Worm (Caenorhabditis elegans) whole organism, late embryonic: Measurements from ENCODE around the gene K04C2.7.

Experiments
- K02D7.2 ChIP-seq: sonication (generic microtip); optimal IDR thresholded peaks from 2 replicates; lab custom pipeline; 2017; ENCODE audit warnings: mild to moderate bottlenecking, missing genetic modification characterization, missing compliant biosample characterization
- T23F11.4 ChIP-seq: fragments of 200-800 bp; sonication (Bioruptor generic); optimal IDR thresholded peaks from 2 replicates; lab custom pipeline; 2018; ENCODE audit warnings: mild to moderate bottlenecking, missing genetic modification characterization, missing compliant biosample characterization
- Y22D7AL.16 ChIP-seq: sonication (generic microtip); optimal IDR thresholded peaks from 2 replicates; lab custom pipeline; 2016; ENCODE audit warnings: missing genetic modification characterization, missing compliant biosample characterization
- ceh-6 ChIP-seq: fragments of 200-800 bp; sonication (Bioruptor generic); optimal IDR thresholded peaks from 2 replicates; lab custom pipeline; 2018; ENCODE audit warnings: mild to moderate bottlenecking, missing genetic modification characterization, missing compliant biosample characterization
- che-1 ChIP-seq: sonication (generic microtip); optimal IDR thresholded peaks from 2 replicates; lab custom pipeline; 2016; ENCODE audit warnings: mild to moderate bottlenecking, missing genetic modification characterization, missing compliant biosample characterization
- dve-1 ChIP-seq: sonication (generic microtip); optimal IDR thresholded peaks from 2 replicates; lab custom pipeline; 2017; ENCODE audit warnings: antibody characterized with exemption, mild to moderate bottlenecking, missing genetic modification characterization, missing compliant biosample characterization
- elt-2 ChIP-seq: sonication (generic microtip); optimal IDR thresholded peaks from 2 replicates; lab custom pipeline; 2016; ENCODE audit warnings: missing genetic modification reagents, missing genetic modification characterization, missing compliant biosample characterization
- hlh-15 ChIP-seq: sonication (generic microtip); optimal IDR thresholded peaks from 2 replicates; lab custom pipeline; 2016; ENCODE audit warnings: missing genetic modification characterization, missing compliant biosample characterization
- hlh-30 ChIP-seq: sonication (generic microtip); optimal IDR thresholded peaks from 2 replicates; lab custom pipeline; 2017; ENCODE audit warnings: antibody characterized with exemption, missing genetic modification characterization, missing compliant biosample characterization; ENCODE audit not compliant: insufficient read depth
- madf-2 ChIP-seq: sonication (generic microtip); optimal IDR thresholded peaks from 2 replicates; lab custom pipeline; 2017; ENCODE audit warnings: missing genetic modification characterization, missing compliant biosample characterization
- npax-4 ChIP-seq: sonication (generic microtip); optimal IDR thresholded peaks from 2 replicates; lab custom pipeline; 2016; ENCODE audit warnings: missing genetic modification characterization, missing compliant biosample characterization
- pag-3 ChIP-seq: sonication (generic microtip); optimal IDR thresholded peaks from 2 replicates; lab custom pipeline; 2016; ENCODE audit warnings: missing compliant biosample characterization, missing genetic modification characterization, borderline replicate concordance
- pha-4 ChIP-seq: fragments of 150-350 bp; optimal IDR thresholded peaks from 2 replicates; lab custom pipeline; 2018; ENCODE audit warnings: missing biosample characterization, missing genetic modification reagents, missing genetic modification characterization
- pqm-1 ChIP-seq: sonication (generic microtip); optimal IDR thresholded peaks from 2 replicates; lab custom pipeline; 2016; ENCODE audit warnings: missing genetic modification characterization, missing compliant biosample characterization
- rnt-1 ChIP-seq: sonication (generic microtip); optimal IDR thresholded peaks from 2 replicates; lab custom pipeline; 2016; ENCODE audit warnings: missing genetic modification characterization, missing compliant biosample characterization
- sdc-2 ChIP-seq: sonication (generic microtip); optimal IDR thresholded peaks from 2 replicates; lab custom pipeline; 2016; ENCODE audit warnings: missing genotype, missing genetic modification characterization, missing compliant biosample characterization
- tbx-2 ChIP-seq: sonication (generic microtip); optimal IDR thresholded peaks from 2 replicates; lab custom pipeline; 2016; ENCODE audit warnings: missing genetic modification characterization, missing compliant biosample characterization
- ttx-3 ChIP-seq: sonication (generic microtip); optimal IDR thresholded peaks from 2 replicates; lab custom pipeline; 2016; ENCODE audit warnings: missing genetic modification reagents, missing genetic modification characterization, missing compliant biosample characterization
- unc-42 ChIP-seq: sonication (generic microtip); optimal IDR thresholded peaks from 2 replicates; lab custom pipeline; 2016; ENCODE audit warnings: missing genotype, missing genetic modification characterization, missing compliant biosample characterization
- unc-55 ChIP-seq: sonication (generic microtip); optimal IDR thresholded peaks from 2 replicates; lab custom pipeline; 2017; ENCODE audit warnings: missing biosample characterization, missing genetic modification reagents, missing genetic modification characterization
- zip-5 ChIP-seq: sonication (generic microtip); optimal IDR thresholded peaks from 2 replicates; lab custom pipeline; 2016; ENCODE audit warnings: missing genetic modification characterization, missing compliant biosample characterization

The K04C2.7 gene

DNA sequence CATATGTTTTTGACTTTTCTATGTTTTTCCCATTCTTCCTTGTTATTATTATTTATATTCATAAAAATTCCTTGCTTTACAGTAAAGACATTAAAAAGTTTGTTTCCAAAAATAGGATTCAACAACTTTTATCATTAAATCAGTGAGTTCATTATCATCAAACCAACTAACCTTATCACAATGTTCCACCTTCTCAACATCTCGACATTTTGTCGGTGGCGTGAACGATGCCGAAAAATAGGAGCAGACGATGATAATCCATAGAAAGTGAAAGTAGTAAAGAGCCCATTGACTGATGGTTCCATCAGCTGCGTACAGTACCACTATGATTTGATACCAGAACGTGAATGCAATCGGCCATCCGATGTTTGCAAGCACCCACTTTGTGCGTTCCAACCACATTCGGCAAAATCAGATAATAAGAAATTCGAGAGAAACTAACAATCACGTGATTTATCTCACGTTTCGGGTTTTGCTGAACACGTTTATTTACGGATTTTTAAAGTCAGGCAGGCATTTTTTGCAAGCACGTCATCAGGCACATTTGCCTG lies 32.2 kb upstream of the K04C2.7 start, which contains the start of gene dhhc-5:
TSS of gene dhhc-5 (minus strand) at position 406 of the 551 bp plus-strand sequence.
- TF ChIP-seq Y22D7AL.16 (tag; lab: Kevin White, UChicago) (no peak), hlh-30 (tag; lab: Kevin White, UChicago) (peak; percentile 0), madf-2 (tag; lab: Kevin White, UChicago) (no peak)

DNA sequence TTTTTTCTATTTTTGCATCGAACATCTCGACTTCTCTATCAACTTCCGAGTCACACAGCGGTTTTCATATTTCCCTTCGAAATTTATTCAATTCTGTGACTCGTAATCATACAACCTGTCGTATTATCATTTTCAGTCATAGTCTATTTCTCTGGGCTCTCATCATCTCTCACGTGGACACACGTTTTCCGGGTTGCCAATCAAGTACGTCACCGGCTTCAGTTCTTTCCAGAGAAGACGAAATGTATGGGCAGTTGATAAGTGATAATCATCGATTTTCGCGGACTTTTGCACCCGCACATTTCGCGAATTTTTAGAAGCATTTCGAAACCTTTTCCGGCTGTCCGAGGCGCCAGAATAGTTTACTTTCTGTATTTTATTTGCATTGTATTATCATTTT lies 30.6 kb upstream of the K04C2.7 start, which contains the start of gene srv-1:
TSS of gene srv-1 (plus strand) at position 131 of the 400 bp plus-strand sequence.
- no peak for TF ChIP-seq hlh-15
- no peak for TF ChIP-seq rnt-1 (tag; lab: Kevin White, UChicago)
- TF ChIP-seq elt-2 (tag; lab: Kevin White, UChicago) = peak; percentile 30
- TF ChIP-seq, all 69 proteins: peak for 1

DNA sequence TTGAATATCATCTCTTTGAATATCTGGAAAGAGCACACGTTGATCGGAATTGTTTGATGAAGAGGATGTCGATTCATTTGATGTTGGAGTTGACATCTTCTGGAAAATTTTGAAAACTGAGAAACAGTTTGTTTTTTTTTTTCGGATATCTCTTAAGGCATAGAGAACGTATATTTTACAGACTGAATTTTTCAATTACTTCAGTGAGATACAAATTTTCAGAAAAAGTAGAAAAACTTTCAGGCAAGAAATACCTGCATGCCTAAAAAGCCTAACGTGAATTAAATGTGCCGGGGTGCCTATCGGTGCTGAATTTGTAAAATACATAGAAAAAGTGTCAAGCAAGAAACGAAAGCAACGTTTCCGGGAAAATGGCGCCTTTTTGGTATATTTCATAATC lies 24.2 kb upstream of the K04C2.7 start, which contains the start of gene zak-1:
TSS of gene zak-1 (minus strand) at position 101 of the 400 bp plus-strand sequence.
- TF ChIP-seq K02D7.2 (tag; lab: Kevin White, UChicago) = no peak
- no peak for TF ChIP-seq pqm-1 (tag; lab: Kevin White, UChicago)

DNA sequence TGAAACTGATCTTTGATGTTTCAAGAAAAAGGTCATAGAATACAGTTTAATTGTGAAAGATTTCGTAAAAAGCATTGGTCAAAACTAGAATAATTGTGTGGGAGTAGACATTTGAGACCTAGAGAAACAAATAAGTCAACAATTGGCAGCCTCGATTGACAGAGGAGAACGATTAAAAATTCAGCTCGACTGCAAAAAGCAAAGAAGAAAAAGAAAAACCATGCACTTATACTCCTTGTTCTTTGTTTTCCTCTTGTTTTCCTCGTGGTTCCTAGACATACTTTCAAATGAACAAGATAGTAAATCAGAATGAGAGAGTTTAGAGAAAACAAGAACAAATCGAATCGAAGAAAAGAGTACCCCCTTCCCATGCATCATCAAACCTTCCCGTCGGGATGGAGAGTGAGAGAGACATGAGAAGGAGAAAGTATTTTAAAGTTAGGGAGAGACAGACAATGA lies 23.5 kb upstream of the K04C2.7 start:
- no peak for TF ChIP-seq T23F11.4 (GFP tag; lab: Kevin White, UChicago)
- TF ChIP-seq dve-1 (tag; lab: Kevin White, UChicago) = peak; percentile 16

DNA sequence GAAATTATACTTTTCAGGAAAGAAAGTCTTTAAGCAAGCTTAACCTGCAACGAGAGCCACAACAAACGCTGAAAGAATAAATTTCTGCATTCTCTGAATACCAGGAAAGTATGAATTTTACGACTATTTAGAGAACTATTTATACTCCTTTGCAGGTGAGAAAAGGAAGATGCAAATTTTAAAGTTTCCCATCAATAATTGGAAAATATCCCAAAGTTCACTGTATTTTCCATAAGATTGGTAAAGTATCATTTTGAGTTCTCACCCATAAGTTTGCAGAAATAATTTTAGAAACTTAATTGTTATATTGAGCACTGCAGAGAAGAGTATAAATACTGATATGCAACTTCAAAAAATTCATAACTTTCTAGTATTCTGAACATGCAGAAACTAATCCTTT lies 21.4 kb upstream of the K04C2.7 start, which contains the start of gene clec-158:
TSS of gene clec-158 (minus strand) at position 101 of the 400 bp plus-strand sequence.
- TF ChIP-seq dve-1 (tag; lab: Kevin White, UChicago) = no peak

DNA sequence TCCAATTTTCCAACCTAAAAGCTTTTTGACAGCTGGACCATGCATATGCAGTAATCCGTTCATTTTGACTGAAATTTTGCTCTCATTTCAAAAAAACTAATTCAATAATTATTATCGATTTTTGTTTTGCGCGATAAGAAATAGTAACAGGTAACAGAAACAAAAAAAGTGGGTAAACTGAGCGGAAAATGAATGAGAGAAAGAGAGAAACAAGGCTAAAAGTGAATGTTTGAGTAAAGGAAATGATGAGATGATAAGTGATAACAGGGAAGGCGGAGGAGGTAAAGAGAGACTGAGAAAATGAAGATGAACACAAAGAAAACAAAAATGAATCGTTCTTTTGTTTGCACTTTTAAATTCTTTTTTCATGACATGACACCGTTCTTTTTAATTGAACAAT lies 17.0 kb upstream of the K04C2.7 start, which contains the start of gene sma-3:
TSS of gene sma-3 (minus strand) at position 68 of the 400 bp plus-strand sequence.
- no peak for TF ChIP-seq sdc-2 (tag; lab: Kevin White, UChicago)
- TF ChIP-seq elt-2 (tag; lab: Kevin White, UChicago) = peak; percentile 12

DNA sequence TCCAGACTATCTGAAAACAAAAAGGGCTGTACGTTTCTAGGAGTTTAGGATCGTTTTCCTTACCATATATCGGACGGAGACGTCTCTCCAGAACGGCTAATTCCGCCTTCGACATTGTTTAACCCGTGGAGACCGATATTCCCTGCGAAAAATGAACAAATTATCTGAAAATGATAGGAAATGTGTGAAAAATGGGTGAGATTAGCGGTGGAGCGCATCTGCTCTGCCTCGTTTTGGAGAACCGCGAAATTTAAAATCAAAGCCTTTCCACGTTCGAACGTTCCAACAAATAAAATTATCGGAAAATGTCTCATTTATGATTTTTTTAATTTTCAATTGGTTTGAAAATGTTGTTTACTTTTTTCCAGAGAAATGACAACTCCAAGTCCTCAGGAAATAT lies 11.6 kb upstream of the K04C2.7 start, which contains the start of the genes cra-1 and kbp-1:
TSS of gene cra-1 (minus strand) at position 193 of the 400 bp plus-strand sequence.
TSS of gene kbp-1 (plus strand) at position 366 of the 400 bp plus-strand sequence.
- peak; percentile 46 for TF ChIP-seq unc-42 (tag; lab: Kevin White, UChicago)
- peak; percentile 44 for TF ChIP-seq tbx-2
- peak; percentile 38 for TF ChIP-seq elt-2 (tag; lab: Kevin White, UChicago)
- no peak for TF ChIP-seq ttx-3 (tag; lab: Kevin White, UChicago)

DNA sequence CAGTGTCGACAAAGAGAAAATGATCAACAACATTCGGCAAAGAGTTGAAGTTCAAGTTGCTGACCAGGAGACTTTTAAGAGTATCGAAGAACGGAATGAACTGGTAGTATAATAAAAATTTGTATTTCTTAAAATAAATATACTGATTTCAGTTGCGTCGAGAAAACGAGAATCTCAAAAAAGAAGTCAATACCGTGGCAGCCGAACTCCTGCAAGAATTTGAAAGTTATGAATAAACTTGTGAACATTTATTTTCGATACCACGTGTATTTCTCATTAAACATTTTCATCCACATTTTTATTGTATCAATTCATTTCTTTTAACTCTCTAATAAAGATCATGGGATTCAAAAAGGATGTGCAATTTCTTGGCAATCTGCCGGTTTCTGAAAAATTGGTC lies 10.9 kb upstream of the K04C2.7 start, which contains the start of gene K04C2.8:
TSS of gene K04C2.8 (plus strand) at position 301 of the 400 bp plus-strand sequence.
- TF ChIP-seq ceh-6 (GFP tag; lab: Kevin White, UChicago) (no peak), zip-5 (tag; lab: Kevin White, UChicago) (no peak), pha-4 (tag; lab: Kevin White, UChicago) (no peak), pag-3 (tag; lab: Kevin White, UChicago) (no peak), T23F11.4 (GFP tag; lab: Kevin White, UChicago) (no peak), rnt-1 (tag; lab: Kevin White, UChicago) (no peak), che-1 (no peak)

DNA sequence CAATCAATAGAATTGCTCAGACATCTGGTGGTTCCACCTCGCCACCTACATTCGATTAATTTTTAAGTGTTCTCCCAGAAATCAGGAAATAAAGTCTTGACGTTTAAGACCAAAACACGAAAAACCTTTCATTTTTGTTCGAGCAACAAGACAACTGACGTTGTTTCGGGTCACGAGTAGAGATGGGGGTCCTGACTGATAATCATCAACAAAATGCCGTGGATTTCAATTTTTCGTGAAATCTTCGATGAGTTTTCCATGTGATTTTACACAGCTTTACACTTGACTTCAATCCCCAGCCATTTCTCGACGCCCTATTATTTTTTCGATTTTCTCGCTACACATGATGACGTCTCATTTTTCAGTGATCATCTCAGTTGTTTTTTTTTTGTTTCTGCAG lies 9.8 kb upstream of the K04C2.7 start:
- TF ChIP-seq unc-55 (peak; percentile 6), npax-4 (no peak)
